Worm (Caenorhabditis elegans) whole organism, L4/young adult: ENCODE measurements around the gene T21B4.15.

ENCODE experiments used
- W03F9.2 ChIP-seq: fragments of 150-350 bp; optimal IDR thresholded peaks from 2 replicates; lab custom pipeline; 2014; ENCODE audit warnings: missing biosample characterization, missing genetic modification characterization
- dao-5 ChIP-seq: sonication (generic microtip); optimal IDR thresholded peaks from 2 replicates; lab custom pipeline; 2016; ENCODE audit warnings: missing genotype, missing genetic modification characterization, moderate library complexity, missing compliant biosample characterization
- him-1 ChIP-seq: sonication (generic microtip); optimal IDR thresholded peaks from 2 replicates; lab custom pipeline; 2016; ENCODE audit warnings: missing genotype, missing genetic modification reagents, missing genetic modification characterization, missing compliant biosample characterization

DNA sequence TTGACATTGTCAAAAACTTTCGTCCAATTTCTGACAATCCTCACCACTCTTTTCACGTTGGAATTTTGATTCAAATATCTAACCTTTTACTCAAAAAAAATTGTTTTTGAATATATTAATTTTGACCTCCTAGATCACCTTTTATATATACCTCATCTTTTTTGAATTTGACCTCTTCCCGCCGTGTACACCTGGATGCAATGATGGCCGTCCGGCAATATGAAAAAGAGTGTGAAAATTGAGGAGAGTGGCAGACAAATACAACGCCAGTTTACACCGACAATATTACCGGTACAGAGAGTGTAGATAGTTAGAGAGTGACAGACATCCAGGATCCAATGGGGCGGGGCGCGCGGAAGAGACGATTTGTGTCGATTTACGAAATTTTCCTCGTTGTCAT, 29.6 kb downstream of the T21B4.15 start, which contains the start of gene ceh-99:
- TF ChIP-seq him-1 (tag; lab: Kevin White, UChicago) (no peak), dao-5 (tag; lab: Kevin White, UChicago) (no peak), W03F9.2 (tag; lab: Kevin White, UChicago) (no peak)
